Worm (Caenorhabditis elegans) whole organism, L4 larva: ENCODE results near the gene fipr-2.

ENCODE experiments used
- D1046.2 ChIP-seq: fragments of 200-800 bp; sonication (Bioruptor generic); IDR thresholded peaks from 2 replicates; pipeline ENCODE4 v1.3.6; 2022; ENCODE audit warnings: missing genetic modification characterization, missing compliant biosample characterization
- F10B5.3 ChIP-seq: sonication (generic microtip); optimal IDR thresholded peaks from 2 replicates; lab custom pipeline; 2016; ENCODE audit warnings: mild to moderate bottlenecking, missing genetic modification characterization, missing compliant biosample characterization
- F26F4.8 ChIP-seq: fragments of 200-800 bp; sonication (Bioruptor generic); conservative IDR thresholded peaks from 2 replicates; pipeline ENCODE4 v1.3.6; 2022; ENCODE audit warnings: missing genetic modification characterization, missing compliant biosample characterization
- F37D6.2 ChIP-seq: sonication (generic microtip); optimal IDR thresholded peaks from 2 replicates; lab custom pipeline; 2016; ENCODE audit warnings: mild to moderate bottlenecking, missing genetic modification characterization, missing compliant biosample characterization
- F44E2.7 ChIP-seq: fragments of 200-800 bp; sonication (Bioruptor generic); IDR thresholded peaks from 2 replicates; pipeline ENCODE4 v2.1.2; 2022; ENCODE audit warnings: missing genetic modification characterization, missing compliant biosample characterization
- F49E8.2 ChIP-seq: sonication (generic microtip); optimal IDR thresholded peaks from 2 replicates; lab custom pipeline; 2016; ENCODE audit warnings: missing compliant biosample characterization, mild to moderate bottlenecking, missing genetic modification characterization, borderline replicate concordance
- R02D3.7 ChIP-seq: fragments of 150-350 bp; sonication (generic microtip); optimal IDR thresholded peaks from 3 replicates; lab custom pipeline; 2014; ENCODE audit warnings: missing biosample characterization, missing genetic modification characterization
- T20F7.1 ChIP-seq: fragments of 200-800 bp; sonication (Bioruptor generic); optimal IDR thresholded peaks from 2 replicates; lab custom pipeline; 2018; ENCODE audit warnings: mild to moderate bottlenecking, missing genetic modification characterization, missing compliant biosample characterization
- T26A8.4 ChIP-seq: fragments of 200-800 bp; sonication (Bioruptor generic); IDR thresholded peaks from 2 replicates; pipeline ENCODE4 v1.3.6; 2022; ENCODE audit warnings: missing genetic modification characterization, missing compliant biosample characterization
- Y105C5A.15 ChIP-seq: fragments of 200-800 bp; sonication (Bioruptor generic); IDR thresholded peaks from 2 replicates; pipeline ENCODE4 v1.3.6; 2022; ENCODE audit warnings: missing genetic modification characterization, missing compliant biosample characterization
- ZK337.2 ChIP-seq: fragments of 200-800 bp; sonication (Bioruptor generic); IDR thresholded peaks from 2 replicates; pipeline ENCODE4 v1.3.6; 2022; ENCODE audit warnings: missing genetic modification reagents, missing genetic modification characterization, missing compliant biosample characterization
- ama-1 ChIP-seq: fragments of 150-350 bp; optimal IDR thresholded peaks from 2 replicates; lab custom pipeline; 2014; ENCODE audit warnings: inconsistent platforms, mixed read lengths
- arid-1 ChIP-seq: fragments of 200-800 bp; sonication (Bioruptor generic); conservative IDR thresholded peaks from 2 replicates; pipeline ENCODE4 v1.3.6; 2022; ENCODE audit warnings: missing genetic modification reagents, missing genetic modification characterization, missing compliant biosample characterization
- ceh-20 ChIP-seq: fragments of 200-800 bp; sonication (Bioruptor generic); IDR thresholded peaks from 2 replicates; pipeline ENCODE4 v1.3.6; 2022; ENCODE audit warnings: missing genetic modification reagents, missing genetic modification characterization, missing compliant biosample characterization
- ceh-28 ChIP-seq: fragments of 150-350 bp; optimal IDR thresholded peaks from 2 replicates; lab custom pipeline; 2014; ENCODE audit warnings: missing biosample characterization, missing genetic modification reagents, missing genetic modification characterization
- ceh-32 ChIP-seq: sonication (generic microtip); optimal IDR thresholded peaks from 2 replicates; lab custom pipeline; 2016; ENCODE audit warnings: mild to moderate bottlenecking, missing genetic modification characterization, missing compliant biosample characterization; ENCODE audit not compliant: poor library complexity
- ces-1 ChIP-seq: fragments of 150-350 bp; sonication (generic microtip); optimal IDR thresholded peaks from 4 replicates; lab custom pipeline; 2014; ENCODE audit warnings: missing biosample characterization, missing genetic modification reagents, missing genetic modification characterization
- daf-12 ChIP-seq: fragments of 150-350 bp; optimal IDR thresholded peaks from 2 replicates; lab custom pipeline; 2014; ENCODE audit warnings: missing biosample characterization, missing genetic modification reagents, missing genetic modification characterization
- daf-8 ChIP-seq: fragments of 200-800 bp; sonication (Bioruptor generic); IDR thresholded peaks from 2 replicates; pipeline ENCODE4 v1.3.6; 2022; ENCODE audit warnings: missing genetic modification characterization, missing compliant biosample characterization
- dmd-6 ChIP-seq: fragments of 200-800 bp; sonication (Bioruptor generic); IDR thresholded peaks from 2 replicates; pipeline ENCODE4 v1.3.6; 2022; ENCODE audit warnings: missing genetic modification reagents, missing genetic modification characterization, missing compliant biosample characterization
- dmd-8 ChIP-seq: fragments of 200-800 bp; sonication (Bioruptor generic); IDR thresholded peaks from 2 replicates; pipeline ENCODE4 v1.3.6; 2022; ENCODE audit warnings: missing genetic modification characterization, missing compliant biosample characterization
- dpl-1 ChIP-seq: fragments of 150-350 bp; optimal IDR thresholded peaks from 2 replicates; lab custom pipeline; 2014; ENCODE audit warnings: missing biosample characterization, missing genetic modification reagents, missing genetic modification characterization
- duxl-1 ChIP-seq: sonication (generic microtip); optimal IDR thresholded peaks from 2 replicates; lab custom pipeline; 2016; ENCODE audit warnings: mild to moderate bottlenecking, missing genetic modification characterization, moderate library complexity, missing compliant biosample characterization; ENCODE audit not compliant: poor library complexity
- dve-1 ChIP-seq: sonication (generic microtip); optimal IDR thresholded peaks from 2 replicates; lab custom pipeline; 2017; ENCODE audit warnings: antibody characterized with exemption, mild to moderate bottlenecking, missing genetic modification characterization, missing compliant biosample characterization; ENCODE audit not compliant: insufficient read depth
- egl-27 ChIP-seq: sonication (generic microtip); optimal IDR thresholded peaks from 3 replicates; lab custom pipeline; 2017; ENCODE audit warnings: missing biosample characterization, missing genetic modification reagents, missing genetic modification characterization
- fos-1 ChIP-seq: fragments of 150-350 bp; optimal IDR thresholded peaks from 2 replicates; lab custom pipeline; 2014; ENCODE audit warnings: missing biosample characterization, missing genetic modification characterization
- gei-8 ChIP-seq: fragments of 200-800 bp; sonication (Bioruptor generic); optimal IDR thresholded peaks from 2 replicates; lab custom pipeline; 2018; ENCODE audit warnings: mild to moderate bottlenecking, missing genetic modification characterization, missing compliant biosample characterization
- jun-1 ChIP-seq: fragments of 150-350 bp; optimal IDR thresholded peaks from 2 replicates; lab custom pipeline; 2014; ENCODE audit warnings: missing biosample characterization, missing genetic modification reagents, missing genetic modification characterization
- lim-7 ChIP-seq: fragments of 200-800 bp; sonication (Bioruptor generic); IDR thresholded peaks from 2 replicates; pipeline ENCODE4 v1.3.6; 2022; ENCODE audit warnings: missing genetic modification characterization, missing compliant biosample characterization
- lin-15B ChIP-seq: fragments of 150-350 bp; sonication (generic microtip); optimal IDR thresholded peaks from 3 replicates; lab custom pipeline; 2014; ENCODE audit warnings: missing biosample characterization, missing genetic modification characterization
- lin-38 ChIP-seq: fragments of 200-800 bp; sonication (Bioruptor generic); IDR thresholded peaks from 2 replicates; pipeline ENCODE4 v1.3.6; 2022; ENCODE audit warnings: missing genetic modification reagents, missing genetic modification characterization, missing compliant biosample characterization
- lir-3 ChIP-seq: sonication (generic microtip); optimal IDR thresholded peaks from 2 replicates; lab custom pipeline; 2016; ENCODE audit warnings: mild to moderate bottlenecking, missing genetic modification characterization, missing compliant biosample characterization
- lsy-2 ChIP-seq, 2 experiments: fragments of 150-350 bp in 1 of 2; sonication (generic microtip) in 1 of 2; optimal IDR thresholded peaks; 2 replicates each; lab custom pipeline; 2014 to 2017; ENCODE audit warnings: missing biosample characterization in 2 of 2, missing genetic modification characterization in 2 of 2
- mep-1 ChIP-seq: fragments of 150-350 bp; sonication (generic microtip); optimal IDR thresholded peaks from 3 replicates; lab custom pipeline; 2014; ENCODE audit warnings: missing biosample characterization, missing genetic modification characterization
- nhr-25 ChIP-seq: sonication (generic microtip); optimal IDR thresholded peaks from 2 replicates; lab custom pipeline; 2017; ENCODE audit warnings: missing genetic modification characterization, mild to moderate bottlenecking, missing compliant biosample characterization, antibody characterized with exemption, moderate library complexity, borderline replicate concordance; ENCODE audit not compliant: insufficient read depth
- nhr-41 ChIP-seq: fragments of 200-800 bp; sonication (Bioruptor generic); IDR thresholded peaks from 2 replicates; pipeline ENCODE4 v1.3.6; 2022; ENCODE audit warnings: missing genetic modification reagents, missing genetic modification characterization, missing compliant biosample characterization
- nhr-6 ChIP-seq: fragments of 150-350 bp; optimal IDR thresholded peaks from 2 replicates; lab custom pipeline; 2014; ENCODE audit warnings: missing biosample characterization, missing genetic modification characterization
- pha-4 ChIP-seq, 2 experiments: fragments of 150-350 bp in 1 of 2; fragments of 200-800 bp in 1 of 2; sonication (Bioruptor generic) in 1 of 2; IDR thresholded peaks in 1 of 2; optimal IDR thresholded peaks in 1 of 2; 2 replicates each; pipeline versions ENCODE4 v1.3.6 to Lab custom; 2014 to 2022; ENCODE audit warnings: missing genetic modification characterization in 2 of 2, missing genetic modification reagents in 2 of 2, missing biosample characterization in 1 of 2, missing compliant biosample characterization in 1 of 2
- php-3 ChIP-seq: fragments of 200-800 bp; sonication (Bioruptor generic); IDR thresholded peaks from 2 replicates; pipeline ENCODE4 v1.3.6; 2022; ENCODE audit warnings: missing genetic modification reagents, missing genetic modification characterization, missing compliant biosample characterization
- pqm-1 ChIP-seq: sonication (generic microtip); optimal IDR thresholded peaks from 2 replicates; lab custom pipeline; 2017; ENCODE audit warnings: missing biosample characterization, missing genetic modification characterization
- sdz-12 ChIP-seq: fragments of 200-800 bp; sonication (Bioruptor generic); optimal IDR thresholded peaks from 2 replicates; lab custom pipeline; 2018; ENCODE audit warnings: mild to moderate bottlenecking, missing genetic modification characterization, missing compliant biosample characterization
- spr-1 ChIP-seq: sonication (generic microtip); optimal IDR thresholded peaks from 2 replicates; lab custom pipeline; 2016; ENCODE audit warnings: mild to moderate bottlenecking, missing genetic modification characterization, missing compliant biosample characterization
- tag-97 ChIP-seq: fragments of 200-800 bp; sonication (Bioruptor generic); IDR thresholded peaks from 2 replicates; pipeline ENCODE4 v1.3.6; 2022; ENCODE audit warnings: missing genetic modification characterization, missing compliant biosample characterization
- tra-1 ChIP-seq: fragments of 200-800 bp; sonication (Bioruptor generic); IDR thresholded peaks from 2 replicates; pipeline ENCODE4 v1.3.6; 2022; ENCODE audit warnings: missing genetic modification reagents, missing genetic modification characterization, missing compliant biosample characterization
- unc-130 ChIP-seq: sonication (generic microtip); optimal IDR thresholded peaks from 2 replicates; lab custom pipeline; 2016; ENCODE audit warnings: missing genetic modification reagents, missing genetic modification characterization, missing compliant biosample characterization
- zag-1 ChIP-seq: fragments of 150-350 bp; optimal IDR thresholded peaks from 2 replicates; lab custom pipeline; 2014; ENCODE audit warnings: missing biosample characterization, missing genetic modification characterization
- zfp-2 ChIP-seq: sonication (generic microtip); optimal IDR thresholded peaks from 2 replicates; lab custom pipeline; 2016; ENCODE audit warnings: mild to moderate bottlenecking, missing genetic modification characterization, missing compliant biosample characterization
- zfp-3 ChIP-seq: fragments of 200-800 bp; sonication (Bioruptor generic); conservative IDR thresholded peaks from 2 replicates; pipeline ENCODE4 v1.3.6; 2022; ENCODE audit warnings: missing genetic modification reagents, missing genetic modification characterization, missing compliant biosample characterization
- zip-2 ChIP-seq: fragments of 150-350 bp; optimal IDR thresholded peaks from 2 replicates; lab custom pipeline; 2014; ENCODE audit warnings: missing biosample characterization, missing genetic modification characterization
- ztf-7 ChIP-seq: fragments of 150-350 bp; optimal IDR thresholded peaks from 2 replicates; lab custom pipeline; 2014; ENCODE audit warnings: missing biosample characterization, missing genetic modification characterization

The fipr-2 gene

DNA sequence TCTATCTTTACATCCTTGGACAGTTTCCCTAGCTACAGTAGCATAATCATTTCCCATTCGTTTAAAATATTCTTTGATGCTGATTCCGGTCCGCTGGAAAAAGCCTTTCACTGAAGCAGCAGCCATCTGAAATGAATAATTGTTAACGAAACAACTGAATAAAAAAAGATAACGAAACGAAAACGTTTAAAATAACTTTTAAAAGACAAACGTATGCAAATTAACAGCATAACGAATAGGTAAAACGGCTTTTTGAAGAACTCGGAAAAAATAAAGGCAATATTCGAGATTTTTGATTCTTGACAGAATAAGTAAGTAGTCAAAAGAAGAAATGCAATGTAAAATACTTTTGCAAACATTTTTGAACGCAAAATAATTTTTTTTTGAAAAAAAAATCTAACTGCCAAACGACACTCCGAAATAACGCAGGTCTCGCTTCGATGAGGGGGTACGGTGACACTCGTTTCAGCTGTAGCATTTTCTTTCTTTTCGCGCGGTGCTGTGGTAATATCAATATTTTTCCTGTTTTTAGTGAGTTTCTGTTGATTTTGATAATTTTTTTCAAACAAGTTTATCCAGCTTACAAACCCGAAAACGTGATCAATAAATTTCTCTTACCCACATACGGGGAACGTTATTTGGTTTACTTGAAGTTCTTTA lies 47.1 kb upstream of the fipr-2 start, which contains the start of the genes R04F11.5 and R04F11.2 (continued):
- peak; percentile 81 for TF ChIP-seq dve-1
- no peak for TF ChIP-seq daf-12
- TF ChIP-seq F44E2.7 (GFP tag; lab: Robert Waterston, UW) = no peak
- TF ChIP-seq F49E8.2 = no peak
- no peak for TF ChIP-seq pqm-1
- TF ChIP-seq jun-1 (tag; lab: Kevin White, UChicago) = no peak
- peak; percentile 94 to 99 for TF ChIP-seq lsy-2 (tag; optimal IDR thresholded peaks at IDR 0.05; lab: Kevin White, UChicago)
- peak; percentile 86 for TF ChIP-seq dpl-1 (GFP tag; lab: Kevin White, UChicago)
- no peak for TF ChIP-seq lin-15B
- peak; percentile 19 for TF ChIP-seq ztf-7 (tag; lab: Kevin White, UChicago)
- no peak for TF ChIP-seq tra-1 (GFP tag; lab: Robert Waterston, UW)
- no peak for TF ChIP-seq F37D6.2 (tag; lab: Kevin White, UChicago)
- TF ChIP-seq ces-1 (GFP tag; lab: Kevin White, UChicago) = no peak
- no peak for TF ChIP-seq sdz-12 (GFP tag; lab: Kevin White, UChicago)
- TF ChIP-seq lim-7 (GFP tag; lab: Robert Waterston, UW) = no peak
- TF ChIP-seq egl-27 (tag; lab: Kevin White, UChicago) = no peak
- TF ChIP-seq ceh-32 (tag; lab: Kevin White, UChicago) = no peak
- TF ChIP-seq nhr-41 = no peak
- TF ChIP-seq zip-2 (tag; lab: Kevin White, UChicago) = no peak
- TF ChIP-seq nhr-6 (tag; lab: Kevin White, UChicago) = peak; percentile 99
- no peak for TF ChIP-seq gei-8 (GFP tag; lab: Kevin White, UChicago)
- no peak; the same call in 1 of the 2 replicates for TF ChIP-seq dmd-6 (GFP tag; lab: Robert Waterston, UW)
- peak; percentile 99 for TF ChIP-seq D1046.2 (GFP tag; lab: Robert Waterston, UW)
- TF ChIP-seq ceh-20 (GFP tag; lab: Robert Waterston, UW) = no peak
- no peak for TF ChIP-seq lir-3
- TF ChIP-seq mep-1 (tag; lab: Kevin White, UChicago) = peak; percentile 84
- no peak for TF ChIP-seq zag-1 (tag; lab: Kevin White, UChicago)
- no peak for TF ChIP-seq daf-8 (GFP tag; lab: Robert Waterston, UW)
- no peak for TF ChIP-seq php-3 (GFP tag; lab: Robert Waterston, UW)
- peak; percentile 2 for TF ChIP-seq nhr-25 (tag; lab: Kevin White, UChicago)
- TF ChIP-seq dmd-8 (GFP tag; lab: Robert Waterston, UW) = no peak
- TF ChIP-seq duxl-1 (tag; lab: Kevin White, UChicago) = no peak
- TF ChIP-seq fos-1 (tag; lab: Kevin White, UChicago) = no peak
- no peak for TF ChIP-seq T26A8.4 (GFP tag; lab: Robert Waterston, UW)
- no peak for TF ChIP-seq R02D3.7 (tag; lab: Kevin White, UChicago)
- TF ChIP-seq zfp-3 (GFP tag; lab: Robert Waterston, UW) = no peak
- TF ChIP-seq F26F4.8 = no peak
- no peak for TF ChIP-seq F10B5.3 (tag; lab: Kevin White, UChicago)
- peak; percentile 70 for TF ChIP-seq lin-38
- TF ChIP-seq Y105C5A.15 (GFP tag; lab: Robert Waterston, UW) = no peak
- peak; percentile 2 for TF ChIP-seq spr-1 (tag; lab: Kevin White, UChicago)
- peak; percentile 40 for TF ChIP-seq ama-1 (lab: Kevin White, UChicago)
- no peak for TF ChIP-seq ZK337.2 (GFP tag; lab: Robert Waterston, UW)
- TF ChIP-seq ceh-28 = no peak
- TF ChIP-seq unc-130 = peak; percentile 60
- 0 out of 2 replicates have a peak, but pooled peaks have one; percentile 34 for TF ChIP-seq arid-1 (GFP tag; lab: Robert Waterston, UW)
- TF ChIP-seq pha-4 (GFP tag; IDR thresholded peaks at IDR 0.05; lab: Robert Waterston, UW) = no peak; the same call in 1 of the 2 replicates
- no peak for TF ChIP-seq pha-4 (tag; optimal IDR thresholded peaks at IDR 0.05; lab: Kevin White, UChicago)
- peak; percentile 98 for TF ChIP-seq T20F7.1 (GFP tag; lab: Kevin White, UChicago)
- TF ChIP-seq tag-97 (GFP tag; lab: Robert Waterston, UW) = no peak
- TF ChIP-seq zfp-2 = no peak
